Worm (Caenorhabditis elegans) whole organism, L1 larva: ENCODE results near the gene F56C9.6.

Source experiments
- C04F5.9 ChIP-seq: sonication (generic microtip); optimal IDR thresholded peaks from 2 replicates; lab custom pipeline; 2016; ENCODE audit warnings: missing genetic modification characterization, missing compliant biosample characterization
- Y116A8C.19 ChIP-seq: sonication (generic microtip); optimal IDR thresholded peaks from 2 replicates; lab custom pipeline; 2016; ENCODE audit warnings: missing compliant biosample characterization, missing genetic modification characterization, borderline replicate concordance
- aha-1 ChIP-seq: fragments of 150-350 bp; optimal IDR thresholded peaks from 2 replicates; lab custom pipeline; 2014; ENCODE audit warnings: missing biosample characterization, missing genetic modification characterization
- aly-2 ChIP-seq: fragments of 150-350 bp; optimal IDR thresholded peaks from 2 replicates; lab custom pipeline; 2014; ENCODE audit warnings: missing biosample characterization, missing genetic modification characterization
- blmp-1 ChIP-seq: fragments of 150-350 bp; optimal IDR thresholded peaks from 2 replicates; lab custom pipeline; 2014; ENCODE audit warnings: missing biosample characterization, missing genetic modification characterization
- ceh-63 ChIP-seq: fragments of 200-800 bp; sonication (Bioruptor generic); optimal IDR thresholded peaks from 2 replicates; lab custom pipeline; 2018; ENCODE audit warnings: mild to moderate bottlenecking, missing genetic modification characterization, missing compliant biosample characterization
- ceh-8 ChIP-seq: fragments of 200-800 bp; sonication (Bioruptor generic); optimal IDR thresholded peaks from 2 replicates; lab custom pipeline; 2018; ENCODE audit warnings: mild to moderate bottlenecking, missing genetic modification characterization, moderate library complexity, missing compliant biosample characterization
- ceh-82 ChIP-seq, 3 experiments: fragments of 150-350 bp in 1 of 3; sonication (generic microtip) in 2 of 3; optimal IDR thresholded peaks; 2 replicates each; lab custom pipeline; 2014 to 2017; ENCODE audit warnings: missing biosample characterization in 3 of 3, missing genetic modification characterization in 3 of 3
- ceh-88 ChIP-seq: fragments of 200-800 bp; sonication (Bioruptor generic); IDR thresholded peaks from 2 replicates; pipeline ENCODE4 v1.3.6; 2022; ENCODE audit warnings: missing genetic modification characterization, missing compliant biosample characterization
- ces-1 ChIP-seq: fragments of 150-350 bp; optimal IDR thresholded peaks from 2 replicates; lab custom pipeline; 2014; ENCODE audit warnings: missing biosample characterization, missing genetic modification reagents, missing genetic modification characterization
- dpl-1 ChIP-seq, 3 experiments: fragments of 150-350 bp in 2 of 3; sonication (generic microtip) in 1 of 3; optimal IDR thresholded peaks; 2 replicates each; lab custom pipeline; 2014 to 2017; ENCODE audit warnings: missing biosample characterization in 3 of 3, missing genetic modification characterization in 3 of 3, missing genetic modification reagents in 3 of 3
- dsc-1 ChIP-seq: sonication (generic microtip); optimal IDR thresholded peaks from 2 replicates; lab custom pipeline; 2016; ENCODE audit warnings: mild to moderate bottlenecking, missing genetic modification characterization, missing compliant biosample characterization
- efl-3 ChIP-seq: fragments of 200-800 bp; sonication (Bioruptor generic); optimal IDR thresholded peaks from 2 replicates; lab custom pipeline; 2018; ENCODE audit warnings: mild to moderate bottlenecking, missing genetic modification characterization, missing compliant biosample characterization
- egl-13 ChIP-seq: sonication (generic microtip); optimal IDR thresholded peaks from 2 replicates; lab custom pipeline; 2016; ENCODE audit warnings: missing genotype, missing genetic modification reagents, missing genetic modification characterization, missing compliant biosample characterization
- ets-5 ChIP-seq: fragments of 200-800 bp; sonication (Bioruptor generic); IDR thresholded peaks from 2 replicates; pipeline ENCODE4 v1.3.6; 2022; ENCODE audit warnings: missing genetic modification characterization, missing compliant biosample characterization
- fkh-10 ChIP-seq: sonication (generic microtip); optimal IDR thresholded peaks from 2 replicates; lab custom pipeline; 2017; ENCODE audit warnings: missing biosample characterization, missing genetic modification reagents, missing genetic modification characterization
- fkh-4 ChIP-seq: sonication (generic microtip); optimal IDR thresholded peaks from 2 replicates; lab custom pipeline; 2016; ENCODE audit warnings: missing compliant biosample characterization, missing genetic modification characterization, borderline replicate concordance
- fkh-8 ChIP-seq: sonication (generic microtip); optimal IDR thresholded peaks from 2 replicates; lab custom pipeline; 2016; ENCODE audit warnings: mild to moderate bottlenecking, missing genetic modification characterization, missing compliant biosample characterization
- fos-1 ChIP-seq: fragments of 150-350 bp; optimal IDR thresholded peaks from 2 replicates; lab custom pipeline; 2014; ENCODE audit warnings: missing biosample characterization, missing genetic modification characterization
- hlh-17 ChIP-seq: fragments of 200-800 bp; sonication (Bioruptor generic); optimal IDR thresholded peaks from 2 replicates; lab custom pipeline; 2018; ENCODE audit warnings: missing genetic modification characterization, mild to moderate bottlenecking, missing compliant biosample characterization, moderate library complexity, borderline replicate concordance
- hlh-4 ChIP-seq: sonication (generic microtip); optimal IDR thresholded peaks from 2 replicates; lab custom pipeline; 2016; ENCODE audit warnings: mild to moderate bottlenecking, missing genetic modification characterization, missing compliant biosample characterization
- hpl-2 ChIP-seq: fragments of 150-350 bp; optimal IDR thresholded peaks from 2 replicates; lab custom pipeline; 2014; ENCODE audit warnings: missing biosample characterization, missing genetic modification reagents, missing genetic modification characterization
- isw-1 ChIP-seq: fragments of 200-800 bp; sonication (Bioruptor generic); IDR thresholded peaks from 2 replicates; pipeline ENCODE4 v1.3.6; 2022; ENCODE audit warnings: missing genetic modification characterization, missing compliant biosample characterization
- jun-1 ChIP-seq: fragments of 150-350 bp; optimal IDR thresholded peaks from 2 replicates; lab custom pipeline; 2014; ENCODE audit warnings: missing biosample characterization, missing genetic modification reagents, missing genetic modification characterization
- lin-13 ChIP-seq: fragments of 150-350 bp; optimal IDR thresholded peaks from 2 replicates; lab custom pipeline; 2014; ENCODE audit warnings: missing biosample characterization, missing genetic modification reagents, missing genetic modification characterization
- lin-14 ChIP-seq: fragments of 200-800 bp; sonication (Bioruptor generic); optimal IDR thresholded peaks from 2 replicates; lab custom pipeline; 2018; ENCODE audit warnings: mild to moderate bottlenecking, missing genetic modification characterization, moderate library complexity, missing compliant biosample characterization
- lin-15B ChIP-seq: fragments of 150-350 bp; sonication (generic microtip); optimal IDR thresholded peaks from 3 replicates; lab custom pipeline; 2014; ENCODE audit warnings: missing biosample characterization, missing genetic modification characterization
- lin-39 ChIP-seq: fragments of 150-350 bp; optimal IDR thresholded peaks from 2 replicates; lab custom pipeline; 2014; ENCODE audit warnings: missing biosample characterization, missing genetic modification reagents, missing genetic modification characterization
- lsy-2 ChIP-seq, 2 experiments: fragments of 150-350 bp; optimal IDR thresholded peaks; 2 replicates each; lab custom pipeline; 2014; ENCODE audit warnings: missing biosample characterization in 2 of 2, missing genetic modification characterization in 2 of 2
- mab-9 ChIP-seq: fragments of 200-800 bp; sonication (Bioruptor generic); IDR thresholded peaks from 2 replicates; pipeline ENCODE4 v1.3.6; 2022; ENCODE audit warnings: missing genetic modification reagents, missing genetic modification characterization, missing compliant biosample characterization
- mdl-1 ChIP-seq, 2 experiments: fragments of 150-350 bp; optimal IDR thresholded peaks; 2 replicates each; lab custom pipeline; 2014 to 2017; ENCODE audit warnings: missing biosample characterization in 2 of 2, missing genetic modification characterization in 2 of 2, inconsistent platforms in 1 of 2
- mef-2 ChIP-seq: fragments of 150-350 bp; optimal IDR thresholded peaks from 2 replicates; lab custom pipeline; 2014; ENCODE audit warnings: missing biosample characterization, missing genetic modification characterization
- nhr-11 ChIP-seq: fragments of 150-350 bp; optimal IDR thresholded peaks from 2 replicates; lab custom pipeline; 2014; ENCODE audit warnings: missing biosample characterization, missing genetic modification characterization
- nhr-12 ChIP-seq: sonication (generic microtip); optimal IDR thresholded peaks from 2 replicates; lab custom pipeline; 2017; ENCODE audit warnings: missing biosample characterization, missing genetic modification characterization
- nhr-19 ChIP-seq: fragments of 200-800 bp; sonication (Bioruptor generic); conservative IDR thresholded peaks from 2 replicates; pipeline ENCODE4 v1.3.6; 2022; ENCODE audit warnings: missing genetic modification characterization, missing compliant biosample characterization
- nhr-20 ChIP-seq: sonication (generic microtip); optimal IDR thresholded peaks from 2 replicates; lab custom pipeline; 2016; ENCODE audit warnings: mild to moderate bottlenecking, missing genetic modification characterization, missing compliant biosample characterization
- nhr-237 ChIP-seq: fragments of 150-350 bp; optimal IDR thresholded peaks from 2 replicates; lab custom pipeline; 2014; ENCODE audit warnings: missing biosample characterization, missing genetic modification characterization
- nhr-71 ChIP-seq: sonication (generic microtip); optimal IDR thresholded peaks from 2 replicates; lab custom pipeline; 2016; ENCODE audit warnings: mild to moderate bottlenecking, missing genetic modification characterization, moderate library complexity, missing compliant biosample characterization
- nhr-76 ChIP-seq: sonication (generic microtip); optimal IDR thresholded peaks from 2 replicates; lab custom pipeline; 2017; ENCODE audit warnings: missing biosample characterization, missing genetic modification characterization
- nhr-90 ChIP-seq: sonication (generic microtip); optimal IDR thresholded peaks from 2 replicates; lab custom pipeline; 2016; ENCODE audit warnings: mild to moderate bottlenecking, missing genetic modification characterization, missing compliant biosample characterization; ENCODE audit not compliant: poor library complexity
- pag-3 ChIP-seq: sonication (generic microtip); optimal IDR thresholded peaks from 2 replicates; lab custom pipeline; 2017; ENCODE audit warnings: missing genetic modification characterization, mild to moderate bottlenecking, missing compliant biosample characterization, antibody characterized with exemption, borderline replicate concordance; ENCODE audit not compliant: insufficient read depth
- pax-3 ChIP-seq: fragments of 200-800 bp; sonication (Bioruptor generic); optimal IDR thresholded peaks from 2 replicates; lab custom pipeline; 2018; ENCODE audit warnings: mild to moderate bottlenecking, missing genetic modification characterization, moderate library complexity, missing compliant biosample characterization
- pqm-1 ChIP-seq: sonication (generic microtip); optimal IDR thresholded peaks from 3 replicates; lab custom pipeline; 2017; ENCODE audit warnings: missing biosample characterization, missing genetic modification characterization
- skn-1 ChIP-seq: fragments of 150-350 bp; optimal IDR thresholded peaks from 2 replicates; lab custom pipeline; 2014; ENCODE audit warnings: missing biosample characterization, missing genetic modification characterization
- snpc-4 ChIP-seq: fragments of 150-350 bp; optimal IDR thresholded peaks from 2 replicates; lab custom pipeline; 2014; ENCODE audit warnings: missing biosample characterization, missing genetic modification characterization
- snu-23 ChIP-seq: sonication (generic microtip); optimal IDR thresholded peaks from 2 replicates; lab custom pipeline; 2016; ENCODE audit warnings: missing genetic modification characterization, missing compliant biosample characterization
- sox-4 ChIP-seq: sonication (generic microtip); optimal IDR thresholded peaks from 2 replicates; lab custom pipeline; 2016; ENCODE audit warnings: missing genetic modification characterization, missing compliant biosample characterization
- unc-130 ChIP-seq: fragments of 150-350 bp; optimal IDR thresholded peaks from 2 replicates; lab custom pipeline; 2017; ENCODE audit warnings: missing biosample characterization, missing genetic modification characterization, inconsistent platforms
- unc-30 ChIP-seq: sonication (generic microtip); optimal IDR thresholded peaks from 2 replicates; lab custom pipeline; 2017; ENCODE audit warnings: missing biosample characterization, missing genetic modification characterization
- unc-62 ChIP-seq: fragments of 150-350 bp; optimal IDR thresholded peaks from 2 replicates; lab custom pipeline; 2014; ENCODE audit warnings: missing biosample characterization, missing genetic modification reagents, missing genetic modification characterization
- vab-15 ChIP-seq: sonication (generic microtip); optimal IDR thresholded peaks from 2 replicates; lab custom pipeline; 2017; ENCODE audit warnings: missing genotype, mild to moderate bottlenecking, missing genetic modification characterization, missing compliant biosample characterization
- zip-4 ChIP-seq: fragments of 200-800 bp; sonication (Bioruptor generic); optimal IDR thresholded peaks from 2 replicates; lab custom pipeline; 2018; ENCODE audit warnings: mild to moderate bottlenecking, missing genetic modification characterization, moderate library complexity, missing compliant biosample characterization
- ztf-11 ChIP-seq, 2 experiments: sonication (generic microtip); optimal IDR thresholded peaks; 2 replicates each; lab custom pipeline; 2016 to 2017; ENCODE audit warnings: missing genetic modification characterization in 2 of 2, missing biosample characterization in 1 of 2, missing compliant biosample characterization in 1 of 2

F56C9.6 gene

ce11 chrIII:7335220-7335619, 24.6 kb upstream of the F56C9.6 start, which contains the start of gene F56C9.10 (continued):
- TF ChIP-seq dpl-1 (GFP tag; optimal IDR thresholded peaks at IDR 0.05; lab: Kevin White, UChicago) (peak; percentile 65 to 72 (median 69)), Y116A8C.19 (tag; lab: Kevin White, UChicago) (no peak), lsy-2 (tag; optimal IDR thresholded peaks at IDR 0.05; lab: Kevin White, UChicago) (peak; percentile 92 to 96), skn-1 (tag; lab: Kevin White, UChicago) (peak; percentile 86), lin-15B (peak; percentile 40), blmp-1 (tag; lab: Kevin White, UChicago) (peak; percentile 100), nhr-237 (tag; lab: Kevin White, UChicago) (no peak), aly-2 (tag; lab: Kevin White, UChicago) (peak; percentile 34), hlh-17 (GFP tag; lab: Kevin White, UChicago) (no peak), zip-4 (no peak), nhr-90 (tag; lab: Kevin White, UChicago) (peak; percentile 81), dsc-1 (tag; lab: Kevin White, UChicago) (peak; percentile 52), mab-9 (GFP tag; lab: Robert Waterston, UW) (no peak), unc-30 (tag; lab: Kevin White, UChicago) (no peak), mef-2 (tag; lab: Kevin White, UChicago) (peak; percentile 74), sox-4 (tag; lab: Kevin White, UChicago) (peak; percentile 43), ztf-11 (tag; optimal IDR thresholded peaks at IDR 0.05; lab: Kevin White, UChicago) (no peak), fkh-8 (peak; percentile 90), ceh-82 (tag; optimal IDR thresholded peaks at IDR 0.05; lab: Kevin White, UChicago) (peak; percentile 66 to 88 (median 70)), pqm-1 (tag; lab: Kevin White, UChicago) (no peak), unc-130 (peak; percentile 78), fkh-10 (GFP tag; lab: Kevin White, UChicago) (peak; percentile 35), hlh-4 (tag; lab: Kevin White, UChicago) (no peak), lin-13 (peak; percentile 93), nhr-20 (peak; percentile 94), pax-3 (tag; lab: Kevin White, UChicago) (no peak), pag-3 (tag; lab: Kevin White, UChicago) (no peak), fkh-4 (tag; lab: Kevin White, UChicago) (no peak), mdl-1 (tag; optimal IDR thresholded peaks at IDR 0.05; lab: Kevin White, UChicago) (peak; percentile 56 to 99), nhr-76 (tag; lab: Kevin White, UChicago) (no peak), egl-13 (tag; lab: Kevin White, UChicago) (peak; percentile 51), hpl-2 (GFP tag; lab: Kevin White, UChicago) (no peak), jun-1 (peak; percentile 49), ces-1 (GFP tag; lab: Kevin White, UChicago) (no peak), C04F5.9 (tag; lab: Kevin White, UChicago) (peak; percentile 42), nhr-71 (tag; lab: Kevin White, UChicago) (peak; percentile 97), ceh-63 (GFP tag; lab: Kevin White, UChicago) (no peak), nhr-19 (GFP tag; lab: Robert Waterston, UW) (peak; percentile 86), isw-1 (peak; percentile 58), snpc-4 (peak; percentile 64), ceh-8 (no peak), vab-15 (tag; lab: Kevin White, UChicago) (no peak), ets-5 (no peak), efl-3 (GFP tag; lab: Kevin White, UChicago) (no peak), lin-14 (GFP tag; lab: Kevin White, UChicago) (peak; percentile 97), fos-1 (tag; lab: Kevin White, UChicago) (peak; percentile 80), nhr-11 (tag; lab: Kevin White, UChicago) (peak; percentile 80), lin-39 (peak; percentile 78), nhr-12 (tag; lab: Kevin White, UChicago) (no peak), aha-1 (tag; lab: Kevin White, UChicago) (no peak), ceh-88 (GFP tag; lab: Robert Waterston, UW) (0 out of 2 replicates have a peak, but pooled peaks have one; percentile 42), unc-62 (GFP tag; lab: Kevin White, UChicago) (no peak), snu-23 (peak; percentile 96)
